Worm (Caenorhabditis elegans): Measurements from ENCODE around the gene madf-1.

- TF ChIP-seq mdl-1 (tag; optimal IDR thresholded peaks at IDR 0.05) = no peak
- TF ChIP-seq unc-130 (GFP tag; optimal IDR thresholded peaks at IDR 0.05) = no peak
- no peak for TF ChIP-seq snpc-4 (tag; optimal IDR thresholded peaks at IDR 0.05)
Measured at ce11 chrIV:833517-833916, 1.8 kb upstream of the madf-1 start.

Data from whole organism, L4 larva.